Worm (Caenorhabditis elegans) whole organism, L3 larva: ENCODE results near the gene ddx-15.

Experiments
- jun-1 ChIP-seq: fragments of 150-350 bp; optimal IDR thresholded peaks from 2 replicates; lab custom pipeline; 2014; ENCODE audit warnings: missing biosample characterization, missing genetic modification reagents, missing genetic modification characterization
- nfya-1 ChIP-seq: sonication (generic microtip); optimal IDR thresholded peaks from 2 replicates; lab custom pipeline; 2017; ENCODE audit warnings: missing genetic modification characterization, mild to moderate bottlenecking, missing compliant biosample characterization, antibody characterized with exemption, moderate library complexity; ENCODE audit not compliant: insufficient read depth
- unc-62 ChIP-seq: fragments of 150-350 bp; sonication (generic microtip); optimal IDR thresholded peaks from 4 replicates; lab custom pipeline; 2014; ENCODE audit warnings: missing biosample characterization, missing genetic modification reagents, missing genetic modification characterization

DNA sequence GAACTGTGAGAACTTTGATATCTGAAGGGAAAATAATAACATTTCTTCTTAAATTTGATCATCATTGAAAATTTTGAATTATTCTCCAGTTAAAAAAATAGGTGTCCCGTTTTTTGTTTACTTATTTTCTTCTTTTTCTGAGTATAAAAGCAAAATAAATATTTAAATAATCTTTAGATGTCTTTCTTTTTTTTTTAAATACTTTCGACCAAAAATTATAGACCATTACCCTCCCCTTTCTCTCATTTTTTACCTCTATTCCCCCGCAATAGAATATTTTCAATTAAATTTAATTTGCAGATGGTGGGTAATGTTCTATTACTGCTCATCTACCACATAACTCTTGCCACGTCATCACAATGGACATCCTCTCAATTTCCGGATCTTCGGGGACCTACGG lies 17.8 kb downstream of the ddx-15 start, which contains the start of gene molo-1:
- TF ChIP-seq unc-62 (no peak), jun-1 (tag; lab: Kevin White, UChicago) (no peak), nfya-1 (tag; lab: Kevin White, UChicago) (no peak)
